Fruit fly (Drosophila melanogaster) Kc167 (cell line): ENCODE measurements around the gene CtsB.

ENCODE experiments used
- Myc ChIP-seq: fragments of >200 bp; optimal IDR thresholded peaks from 2 replicates; lab custom pipeline; 2017; ENCODE audit warnings: missing external identifiers
- Sin3A ChIP-seq: fragments of >200 bp; optimal IDR thresholded peaks from 2 replicates; lab custom pipeline; 2018; ENCODE audit warnings: missing external identifiers
- h ChIP-seq: fragments of >200 bp; optimal IDR thresholded peaks from 3 replicates; lab custom pipeline; 2018; ENCODE audit warnings: missing external identifiers
- insv ChIP-seq: fragments of >200 bp; optimal IDR thresholded peaks from 3 replicates; lab custom pipeline; 2018; ENCODE audit warnings: missing external identifiers
- psq ChIP-seq: fragments of >200 bp; optimal IDR thresholded peaks from 2 replicates; lab custom pipeline; 2017; ENCODE audit warnings: missing external identifiers
- ttk ChIP-seq: sonication (Bioruptor generic); optimal IDR thresholded peaks from 2 replicates; lab custom pipeline; 2017; ENCODE audit warnings: missing external identifiers

Gene CtsB

dm6 chrX:13747635-13748467 is 34.1 kb downstream of the CtsB start:
- no peak for TF ChIP-seq psq (lab: Kevin White, UChicago)
- TF ChIP-seq insv (lab: Kevin White, UChicago): no peak
- TF ChIP-seq ttk: no peak
- no peak for TF ChIP-seq Sin3A (lab: Kevin White, UChicago)
- TF ChIP-seq Myc: no peak
- no peak for TF ChIP-seq h (lab: Kevin White, UChicago)

- no peak for TF ChIP-seq Sin3A (lab: Kevin White, UChicago)
- TF ChIP-seq insv (lab: Kevin White, UChicago): no peak
- TF ChIP-seq psq (lab: Kevin White, UChicago): no peak
- no peak for TF ChIP-seq ttk
- no peak for TF ChIP-seq h (lab: Kevin White, UChicago)
- TF ChIP-seq Myc: no peak
These were observed 34.9 kb downstream of the CtsB start for dm6 chrX:13747052-13747451.

dm6 chrX:13744599-13745052 is 37.3 kb downstream of the CtsB start, which contains the start of gene Grip91:
TSS of gene Grip91 (minus strand) at chrX:13744683.
- TF ChIP-seq Myc: no peak
- TF ChIP-seq ttk: no peak
- TF ChIP-seq insv (lab: Kevin White, UChicago): no peak
- no peak for TF ChIP-seq Sin3A (lab: Kevin White, UChicago)
- TF ChIP-seq h (lab: Kevin White, UChicago): no peak
- TF ChIP-seq psq (lab: Kevin White, UChicago): no peak

dm6 chrX:13740992-13741391 is 41.0 kb downstream of the CtsB start:
- TF ChIP-seq ttk (no peak), insv (lab: Kevin White, UChicago) (no peak), Myc (no peak), psq (lab: Kevin White, UChicago) (no peak), h (lab: Kevin White, UChicago) (no peak), Sin3A (lab: Kevin White, UChicago) (no peak)

dm6 chrX:13740062-13740461 is 41.9 kb downstream of the CtsB start:
- TF ChIP-seq Myc (no peak), ttk (no peak), psq (lab: Kevin White, UChicago) (no peak)

- peak; percentile 34 for TF ChIP-seq insv (lab: Kevin White, UChicago)
- TF ChIP-seq ttk: no peak
These were observed 42.5 kb downstream of the CtsB start, which contains the start of gene CG11151 for dm6 chrX:13739411-13739888. TSS of gene CG11151 (plus strand) at chrX:13739744.

dm6 chrX:13737939-13738338 is 44.0 kb downstream of the CtsB start, which contains the start of gene CG11134:
TSS of gene CG11134 (plus strand) at chrX:13737942.
- TF ChIP-seq Myc: no peak
- no peak for TF ChIP-seq insv (lab: Kevin White, UChicago)
- TF ChIP-seq psq (lab: Kevin White, UChicago): no peak
- no peak for TF ChIP-seq h (lab: Kevin White, UChicago)
- TF ChIP-seq Sin3A (lab: Kevin White, UChicago): no peak
- TF ChIP-seq ttk: no peak

dm6 chrX:13736174-13736482 is 45.8 kb downstream of the CtsB start, which contains the start of gene g:
TSS of gene g (minus strand) at chrX:13736278.
- TF ChIP-seq Myc (no peak), insv (lab: Kevin White, UChicago) (no peak), ttk (no peak), psq (lab: Kevin White, UChicago) (no peak), Sin3A (lab: Kevin White, UChicago) (no peak), h (lab: Kevin White, UChicago) (no peak)

dm6 chrX:13735322-13736173 is 46.4 kb downstream of the CtsB start:
- TF ChIP-seq ttk (no peak), h (lab: Kevin White, UChicago) (no peak), Myc (no peak), insv (lab: Kevin White, UChicago) (no peak), Sin3A (lab: Kevin White, UChicago) (no peak), psq (lab: Kevin White, UChicago) (no peak)

dm6 chrX:13734866-13735265 is 47.1 kb downstream of the CtsB start:
- no peak for TF ChIP-seq Sin3A (lab: Kevin White, UChicago)
- TF ChIP-seq psq (lab: Kevin White, UChicago): no peak
- TF ChIP-seq h (lab: Kevin White, UChicago): no peak
- TF ChIP-seq insv (lab: Kevin White, UChicago): no peak
- TF ChIP-seq Myc: no peak
- TF ChIP-seq ttk: no peak
